Worm (Caenorhabditis elegans): Measurements from ENCODE around the gene C07B5.8.

C07B5.8 gene

DNA sequence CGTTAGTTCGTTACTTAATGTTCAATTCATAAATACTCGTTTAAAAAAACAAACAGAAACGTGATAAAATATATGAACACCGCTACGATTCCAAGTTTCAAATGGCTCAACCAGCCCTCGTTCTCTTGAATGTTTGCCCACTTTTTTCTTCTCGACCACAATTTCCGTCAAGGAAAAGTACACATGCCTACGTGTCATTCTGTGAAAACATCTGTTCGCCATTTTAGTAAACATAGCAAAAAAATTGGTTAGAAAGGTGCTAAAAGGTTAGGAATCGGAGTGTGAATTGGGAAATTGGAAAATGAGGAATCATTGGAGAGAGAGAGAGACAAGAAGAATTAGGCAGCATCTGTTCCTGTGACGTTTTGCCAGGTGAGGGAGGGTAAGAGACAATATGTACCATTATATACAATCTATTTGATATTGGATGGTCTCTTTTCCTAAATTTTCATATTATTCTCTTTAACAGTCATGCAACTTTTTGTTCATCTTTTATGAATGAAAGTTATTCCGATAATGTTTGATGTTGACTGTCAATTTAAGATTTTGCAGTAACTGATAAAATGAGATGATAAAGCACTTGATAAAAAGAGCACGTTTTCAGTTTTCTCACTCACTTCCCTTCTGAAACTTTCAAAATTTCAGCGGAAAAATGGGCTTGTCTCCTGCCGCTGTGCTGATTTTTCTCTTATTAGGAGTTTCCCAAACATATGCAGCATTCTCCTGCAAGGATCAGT is 2.9 kb upstream of the C07B5.8 start, which contains the start of gene nuc-1:
TSS of gene nuc-1 (plus strand) at position 612 of the 737 bp plus-strand sequence.
- no peak for TF ChIP-seq aly-1 (tag; optimal IDR thresholded peaks at IDR 0.05)

DNA sequence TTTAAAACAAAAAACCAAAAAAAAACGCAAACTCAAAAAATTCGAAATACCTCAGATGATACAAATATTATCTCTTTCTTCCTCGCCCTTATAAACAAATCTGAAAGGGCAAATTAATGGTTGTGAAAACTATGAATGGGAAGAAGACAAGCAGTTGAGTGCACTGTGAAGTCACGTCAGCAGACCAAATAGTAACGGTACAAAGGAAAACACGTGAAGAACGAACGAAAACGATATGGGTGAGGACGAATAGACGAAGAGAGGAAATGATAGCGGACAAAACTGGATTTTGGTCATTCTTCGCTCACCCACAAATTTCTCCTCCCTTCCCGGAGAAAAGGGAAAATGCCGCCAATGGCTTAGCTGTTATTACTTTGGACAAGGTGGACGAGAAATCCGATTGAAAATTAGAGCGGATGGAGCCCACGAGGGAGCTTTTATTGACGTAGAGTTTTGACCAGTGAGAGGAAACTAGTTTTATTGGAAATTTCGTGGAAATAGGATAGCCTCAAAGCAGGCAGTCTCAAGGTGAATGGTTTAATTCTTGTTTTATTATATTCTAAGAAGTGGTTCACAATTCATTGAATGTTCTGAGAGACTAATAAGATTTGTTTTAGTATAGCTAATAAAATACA is 1.1 kb upstream of the C07B5.8 start:
- no peak for TF ChIP-seq tbx-37 (GFP tag; conservative IDR thresholded peaks at IDR 0.05)
- TF ChIP-seq scrt-1 (GFP tag; IDR thresholded peaks at IDR 0.05): no peak
- no peak for TF ChIP-seq tbx-11 (GFP tag; IDR thresholded peaks at IDR 0.05)
- no peak for TF ChIP-seq ceh-13 (GFP tag; optimal IDR thresholded peaks at IDR 0.05)
- TF ChIP-seq flt-1 (GFP tag; IDR thresholded peaks at IDR 0.05): no peak
- no peak for TF ChIP-seq ama-1 (optimal IDR thresholded peaks at IDR 0.05)
- no peak for TF ChIP-seq tra-4 (tag; optimal IDR thresholded peaks at IDR 0.05)
- no peak for TF ChIP-seq B0310.2 (tag; optimal IDR thresholded peaks at IDR 0.05)
- no peak for TF ChIP-seq hnd-1 (tag; optimal IDR thresholded peaks at IDR 0.05)
- no peak for TF ChIP-seq hmbx-1 (tag; optimal IDR thresholded peaks at IDR 0.05)
- no peak for TF ChIP-seq aly-1 (tag; optimal IDR thresholded peaks at IDR 0.05)
- TF ChIP-seq pes-1 (GFP tag; IDR thresholded peaks at IDR 0.05): no peak
- TF ChIP-seq sea-1 (GFP tag; conservative IDR thresholded peaks at IDR 0.05): no peak
- no peak for TF ChIP-seq ceh-36 (tag; optimal IDR thresholded peaks at IDR 0.05)
- TF ChIP-seq hmg-4 (GFP tag; optimal IDR thresholded peaks at IDR 0.05): no peak
- no peak for TF ChIP-seq F13C5.2 (tag; optimal IDR thresholded peaks at IDR 0.05)

DNA sequence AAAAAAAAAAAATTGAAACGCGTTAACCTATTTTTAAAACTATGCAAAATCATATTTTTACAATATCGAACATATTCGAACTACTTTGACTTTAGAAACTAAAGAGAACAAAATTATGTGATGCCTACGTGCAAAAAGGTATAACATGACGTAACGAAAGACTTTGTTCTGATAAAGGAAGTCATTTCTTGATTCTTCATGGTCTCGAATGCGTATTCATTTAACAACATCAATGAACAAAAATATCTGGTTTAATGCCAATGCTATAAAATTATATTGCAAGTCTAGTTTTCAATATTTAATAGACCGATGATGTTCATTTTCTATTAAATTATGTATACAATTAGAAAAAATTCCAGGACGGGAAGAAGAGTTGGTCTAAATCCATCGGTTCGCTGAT is 557 bp downstream of the C07B5.8 start:
- no peak for TF ChIP-seq aly-1 (tag; optimal IDR thresholded peaks at IDR 0.05)
- no peak for TF ChIP-seq hmg-4 (GFP tag; optimal IDR thresholded peaks at IDR 0.05)
- no peak for TF ChIP-seq ceh-13 (GFP tag; optimal IDR thresholded peaks at IDR 0.05)

DNA sequence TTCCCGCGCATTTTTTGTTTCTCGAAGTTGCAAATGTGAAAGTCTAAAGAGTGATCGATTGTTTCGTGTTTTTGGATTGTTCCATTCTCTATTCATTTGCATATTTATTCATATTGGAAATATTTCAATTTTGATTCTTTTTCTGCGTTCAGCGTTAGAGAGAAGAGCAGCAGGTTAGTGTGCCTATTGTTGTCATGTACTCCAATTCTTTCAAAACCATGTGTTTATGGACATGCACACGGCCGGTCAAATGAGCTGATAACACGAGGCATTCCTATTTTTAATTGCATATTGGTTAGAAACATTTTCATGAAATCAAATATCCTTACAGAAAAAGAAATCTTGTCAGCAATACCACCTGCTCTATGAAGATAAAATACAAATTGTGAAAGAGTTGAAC is 4.9 kb downstream of the C07B5.8 start:
- no peak for TF ChIP-seq hnd-1 (tag; optimal IDR thresholded peaks at IDR 0.05)
- TF ChIP-seq flt-1 (GFP tag; IDR thresholded peaks at IDR 0.05): no peak
- no peak for TF ChIP-seq hmg-4 (GFP tag; optimal IDR thresholded peaks at IDR 0.05)
- no peak for TF ChIP-seq tbx-37 (GFP tag; conservative IDR thresholded peaks at IDR 0.05)
- no peak for TF ChIP-seq ceh-36 (tag; optimal IDR thresholded peaks at IDR 0.05)
- no peak for TF ChIP-seq ceh-13 (GFP tag; optimal IDR thresholded peaks at IDR 0.05)
- TF ChIP-seq pes-1 (GFP tag; IDR thresholded peaks at IDR 0.05): no peak
- TF ChIP-seq B0310.2 (tag; optimal IDR thresholded peaks at IDR 0.05): no peak
- TF ChIP-seq ets-7 (tag; optimal IDR thresholded peaks at IDR 0.05): no peak
- no peak for TF ChIP-seq scrt-1 (GFP tag; IDR thresholded peaks at IDR 0.05)
- no peak for TF ChIP-seq hmbx-1 (tag; optimal IDR thresholded peaks at IDR 0.05)
- no peak for TF ChIP-seq aly-1 (tag; optimal IDR thresholded peaks at IDR 0.05)
- no peak for TF ChIP-seq tra-4 (tag; optimal IDR thresholded peaks at IDR 0.05)
- no peak for TF ChIP-seq sea-1 (GFP tag; conservative IDR thresholded peaks at IDR 0.05)

DNA sequence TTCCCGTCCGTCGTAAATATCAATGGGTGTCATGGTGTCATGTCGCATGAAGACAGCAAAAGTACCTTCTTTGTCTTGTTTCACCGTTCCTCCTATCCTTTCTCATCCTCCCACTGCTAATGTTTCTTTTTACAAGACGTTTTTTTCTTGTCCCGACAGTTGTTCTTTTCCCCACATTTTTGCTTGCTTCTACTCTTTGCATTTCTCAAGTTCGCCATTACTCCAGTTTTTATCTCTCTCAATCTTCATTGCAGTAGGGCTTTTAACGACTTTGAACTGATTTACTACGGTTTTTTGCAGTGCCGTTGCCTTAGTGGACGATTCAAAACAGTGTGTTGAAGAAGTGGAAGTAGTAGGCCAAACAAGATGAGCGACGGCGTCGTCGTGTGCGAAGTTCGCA is 7.2 kb downstream of the C07B5.8 start, which contains the start of gene C07B5.4:
TSS of gene C07B5.4 (plus strand) at position 301 of the 400 bp plus-strand sequence.
- TF ChIP-seq B0310.2 (tag; optimal IDR thresholded peaks at IDR 0.05) (no peak), F13C5.2 (tag; optimal IDR thresholded peaks at IDR 0.05) (no peak), flt-1 (GFP tag; IDR thresholded peaks at IDR 0.05) (no peak), tbx-11 (GFP tag; IDR thresholded peaks at IDR 0.05) (no peak), hmbx-1 (tag; optimal IDR thresholded peaks at IDR 0.05) (no peak), scrt-1 (GFP tag; IDR thresholded peaks at IDR 0.05) (no peak), aly-1 (tag; optimal IDR thresholded peaks at IDR 0.05) (no peak), ceh-36 (tag; optimal IDR thresholded peaks at IDR 0.05) (no peak)

ce11 chrX:9527898-9528297 is 8.7 kb downstream of the C07B5.8 start:
- TF ChIP-seq hnd-1 (tag; optimal IDR thresholded peaks at IDR 0.05) (no peak), ceh-13 (GFP tag; optimal IDR thresholded peaks at IDR 0.05) (no peak), F13C5.2 (tag; optimal IDR thresholded peaks at IDR 0.05) (no peak), ceh-36 (tag; optimal IDR thresholded peaks at IDR 0.05) (no peak), hmg-4 (GFP tag; optimal IDR thresholded peaks at IDR 0.05) (no peak), tbx-37 (GFP tag; conservative IDR thresholded peaks at IDR 0.05) (no peak), scrt-1 (GFP tag; IDR thresholded peaks at IDR 0.05) (no peak), ets-7 (tag; optimal IDR thresholded peaks at IDR 0.05) (no peak), hmbx-1 (tag; optimal IDR thresholded peaks at IDR 0.05) (no peak), flt-1 (GFP tag; IDR thresholded peaks at IDR 0.05) (no peak), aly-1 (tag; optimal IDR thresholded peaks at IDR 0.05) (no peak), sea-1 (GFP tag; conservative IDR thresholded peaks at IDR 0.05) (no peak), tbx-11 (GFP tag; IDR thresholded peaks at IDR 0.05) (no peak), B0310.2 (tag; optimal IDR thresholded peaks at IDR 0.05) (no peak), tra-4 (tag; optimal IDR thresholded peaks at IDR 0.05) (no peak), ama-1 (optimal IDR thresholded peaks at IDR 0.05) (no peak), pes-1 (GFP tag; IDR thresholded peaks at IDR 0.05) (no peak)

ce11 chrX:9523118-9523517 is 13.4 kb downstream of the C07B5.8 start, which contains the start of gene C07B5.3:
TSS of gene C07B5.3 (minus strand) at chrX:9523218.
- no peak for TF ChIP-seq tbx-37 (GFP tag; conservative IDR thresholded peaks at IDR 0.05)

- TF ChIP-seq tra-4 (tag; optimal IDR thresholded peaks at IDR 0.05) (no peak), ceh-13 (GFP tag; optimal IDR thresholded peaks at IDR 0.05) (no peak), pes-1 (GFP tag; IDR thresholded peaks at IDR 0.05) (no peak), tbx-11 (GFP tag; IDR thresholded peaks at IDR 0.05) (no peak)
Measured at ce11 chrX:9518719-9519118, 17.8 kb downstream of the C07B5.8 start, which contains the start of gene C07B5.6. TSS of gene C07B5.6 (plus strand) at chrX:9519019.

Data from whole organism, early embryonic.